Fruit fly (Drosophila melanogaster): ENCODE results near the gene Cpr97Eb.

Gene Cpr97Eb

DNA sequence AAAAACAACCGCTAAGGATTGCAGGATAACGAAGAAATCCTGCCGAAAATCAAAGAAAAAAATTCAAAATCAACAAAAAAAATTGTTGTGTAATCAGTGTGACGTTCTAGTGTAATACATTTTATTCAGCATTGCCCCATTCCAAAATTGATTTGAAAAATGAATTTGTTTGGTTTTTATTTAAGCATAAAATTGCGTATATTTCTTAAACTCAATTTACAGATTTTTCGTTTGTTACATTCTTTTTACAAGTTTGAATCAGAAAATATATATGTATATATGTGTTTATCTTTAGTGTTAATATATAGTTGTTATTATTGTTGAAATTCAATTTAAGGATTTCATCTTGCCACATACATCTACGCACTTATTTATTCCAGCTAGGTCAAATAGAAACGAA is 33.7 kb upstream of the Cpr97Eb start, which contains the start of gene CG6059:
Gene CG6059, minus strand, starts transcription at position 101 of the 400 bp plus-strand sequence.
- TF ChIP-seq Xrp1 (GFP tag; IDR thresholded peaks at IDR 0.05) (no peak), HmgD (GFP tag; optimal IDR thresholded peaks at IDR 0.05) (no peak), CG11398 (GFP tag; optimal IDR thresholded peaks at IDR 0.05) (no peak), p53 (GFP tag; optimal IDR thresholded peaks at IDR 0.05) (no peak), oc (tag; optimal IDR thresholded peaks at IDR 0.05) (no peak), NC2α (GFP tag; optimal IDR thresholded peaks at IDR 0.05) (no peak), Hr3 (GFP tag; optimal IDR thresholded peaks at IDR 0.05) (no peak)

DNA sequence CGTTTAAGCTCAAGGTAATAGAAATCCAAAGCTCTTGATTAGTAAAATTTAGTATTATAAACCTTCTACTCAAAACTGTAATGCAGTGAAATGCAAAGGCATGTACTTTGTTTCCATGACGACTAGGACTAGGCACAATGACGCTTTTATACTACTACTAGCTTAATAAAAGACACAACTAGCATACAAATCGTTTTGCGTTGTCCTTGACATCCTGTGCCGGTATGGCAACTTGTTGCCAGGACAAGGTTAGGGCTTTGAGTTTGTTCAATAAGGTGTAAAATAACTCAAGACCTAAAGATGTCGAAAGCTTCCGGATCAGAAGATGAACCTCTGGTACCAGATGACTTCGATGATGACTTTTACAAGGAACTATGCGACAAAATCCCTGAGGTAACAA is 27.4 kb upstream of the Cpr97Eb start, which contains the start of gene CG5882:
Gene CG5882, plus strand, starts transcription at position 301 of the 400 bp plus-strand sequence.
- TF ChIP-seq Ssrp (tag; optimal IDR thresholded peaks at IDR 0.05) (no peak), Atf6 (GFP tag; IDR thresholded peaks at IDR 0.05) (no peak), CG8924 (tag; optimal IDR thresholded peaks at IDR 0.05) (no peak), pzg (GFP tag; optimal IDR thresholded peaks at IDR 0.05) (no peak), CG10209 (GFP tag; optimal IDR thresholded peaks at IDR 0.05) (no peak), Xbp1 (GFP tag; optimal IDR thresholded peaks at IDR 0.05) (no peak), pita (GFP tag; optimal IDR thresholded peaks at IDR 0.05) (no peak), yki (optimal IDR thresholded peaks at IDR 0.05) (no peak), danr (GFP tag; IDR thresholded peaks at IDR 0.05) (no peak), Antp (GFP tag; optimal IDR thresholded peaks at IDR 0.05) (no peak), Drgx (GFP tag; IDR thresholded peaks at IDR 0.05) (no peak), CG8290 (GFP tag; optimal IDR thresholded peaks at IDR 0.05) (no peak), CG8290 (tag; optimal IDR thresholded peaks at IDR 0.05) (no peak), ham (GFP tag; IDR thresholded peaks at IDR 0.05) (no peak), al (GFP tag; IDR thresholded peaks at IDR 0.05) (no peak)

DNA sequence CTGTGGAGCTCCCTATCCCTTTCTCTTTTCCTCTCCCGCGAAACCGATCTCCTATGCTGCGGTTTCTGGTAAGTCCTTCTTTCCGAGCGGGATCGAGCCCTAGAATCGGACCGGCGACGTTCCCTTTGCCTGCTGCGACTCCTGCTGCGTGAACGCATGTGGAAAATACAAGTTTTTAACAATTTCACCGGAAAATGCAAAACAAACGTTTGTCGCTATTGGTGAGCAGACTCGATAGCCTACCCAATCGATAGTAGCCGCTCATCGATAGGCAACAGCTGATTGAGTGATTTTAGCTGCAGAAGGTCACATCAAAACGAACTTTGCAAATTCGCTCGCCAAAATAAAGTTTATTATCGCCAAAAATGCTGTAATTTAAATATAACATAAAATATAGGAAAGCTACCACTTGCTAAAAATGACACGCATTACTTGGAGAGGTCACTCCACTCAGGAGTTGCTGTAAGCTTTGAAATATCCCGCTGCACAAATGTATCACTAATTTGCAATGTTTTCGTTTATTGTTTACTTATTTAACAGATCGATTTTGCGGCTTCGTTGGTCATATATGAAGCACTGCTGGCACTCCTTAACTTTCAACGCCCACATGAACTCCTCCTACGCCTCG is 25.6 kb upstream of the Cpr97Eb start, which contains the start of the genes CG6066 and CG5880:
Gene CG6066, minus strand, starts transcription at position 243 of the 628 bp plus-strand sequence.
Gene CG5880, plus strand, starts transcription at position 281 of the 628 bp plus-strand sequence.
- TF ChIP-seq CG5245 (GFP tag; optimal IDR thresholded peaks at IDR 0.05), result no peak
- no peak for TF ChIP-seq Blimp-1 (GFP tag; optimal IDR thresholded peaks at IDR 0.05)
- TF ChIP-seq Myb (GFP tag; optimal IDR thresholded peaks at IDR 0.05), result peak; percentile 29
- TF ChIP-seq CG17829 (tag; optimal IDR thresholded peaks at IDR 0.05), result peak; percentile 6
- TF ChIP-seq HLH4C (GFP tag; IDR thresholded peaks at IDR 0.05; ENCODE audit: partially characterized antibody), result peak; percentile 87
- peak; percentile 74 for TF ChIP-seq stwl (tag; optimal IDR thresholded peaks at IDR 0.05)
- peak; percentile 97 for TF ChIP-seq MBD-R2 (GFP tag; IDR thresholded peaks at IDR 0.05)
- peak; percentile 81 for TF ChIP-seq ftz-f1 (GFP tag; optimal IDR thresholded peaks at IDR 0.05)
- TF ChIP-seq CG11723 (GFP tag; optimal IDR thresholded peaks at IDR 0.05), result no peak
- no peak for TF ChIP-seq CG13894 (tag; optimal IDR thresholded peaks at IDR 0.05)
- TF ChIP-seq Ets65A (GFP tag), result peak; percentile 87
- peak; percentile 63 for TF ChIP-seq MESR4 (GFP tag; optimal IDR thresholded peaks at IDR 0.05)
- peak; percentile 83 for TF ChIP-seq BEAF-32 (GFP tag; optimal IDR thresholded peaks at IDR 0.05)
- TF ChIP-seq chinmo (GFP tag; IDR thresholded peaks at IDR 0.05; ENCODE audit: partially characterized antibody), result peak; percentile 79; the same call in 1 of the 4 replicates
- TF ChIP-seq Dll (GFP tag; IDR thresholded peaks at IDR 0.05; ENCODE audit: partially characterized antibody), result peak; percentile 90
- no peak for TF ChIP-seq salm (tag; optimal IDR thresholded peaks at IDR 0.05)
- TF ChIP-seq CG32767 (GFP tag; IDR thresholded peaks at IDR 0.05), result no peak
- TF ChIP-seq CG1832 (GFP tag; optimal IDR thresholded peaks at IDR 0.05), result peak; percentile 60
- peak; percentile 32 for TF ChIP-seq Dp (GFP tag; optimal IDR thresholded peaks at IDR 0.05)
- no peak for TF ChIP-seq Bdp1 (GFP tag; optimal IDR thresholded peaks at IDR 0.05)
- TF ChIP-seq corto (GFP tag; optimal IDR thresholded peaks at IDR 0.05), result no peak
- TF ChIP-seq Hsf (GFP tag; optimal IDR thresholded peaks at IDR 0.05), result no peak
- peak; percentile 62; the same call in 1 of the 2 replicates for TF ChIP-seq rib (GFP tag; IDR thresholded peaks at IDR 0.05)
- no peak for TF ChIP-seq dpn (GFP tag; optimal IDR thresholded peaks at IDR 0.05)
- TF ChIP-seq sna (GFP tag; IDR thresholded peaks at IDR 0.05; ENCODE audit: partially characterized antibody), result peak; percentile 76
- peak; percentile 70 to 95 for TF ChIP-seq crp (GFP tag; optimal IDR thresholded peaks at IDR 0.05)
- TF ChIP-seq pita (GFP tag; optimal IDR thresholded peaks at IDR 0.05), result no peak
- no peak for TF ChIP-seq CG11696 (GFP tag; IDR thresholded peaks at IDR 0.05)
